Fruit fly (Drosophila melanogaster): ENCODE results near the gene Sry-beta.

Gene Sry-beta

dm6 chr3R:30083215-30083614, 43.7 kb downstream of the Sry-beta start (continued):
- no peak for TF ChIP-seq lbe (GFP tag; optimal IDR thresholded peaks at IDR 0.05)
- no peak for TF ChIP-seq GATAe (GFP tag; conservative IDR thresholded peaks at IDR 0.05)
- no peak for TF ChIP-seq Lim3 (GFP tag; IDR thresholded peaks at IDR 0.05)
- TF ChIP-seq E2f1 (GFP tag; IDR thresholded peaks at IDR 0.05), result no peak
- no peak for TF ChIP-seq br (optimal IDR thresholded peaks at IDR 0.05)
- TF ChIP-seq Dbx (GFP tag; IDR thresholded peaks at IDR 0.05), result no peak
- TF ChIP-seq CG8281 (tag; optimal IDR thresholded peaks at IDR 0.05), result no peak
- no peak for TF ChIP-seq CG30403 (GFP tag; optimal IDR thresholded peaks at IDR 0.05)
- no peak for TF ChIP-seq CG14667 (GFP tag; IDR thresholded peaks at IDR 0.05)
- no peak for TF ChIP-seq NC2α (GFP tag; optimal IDR thresholded peaks at IDR 0.05)
- TF ChIP-seq knrl (GFP tag; IDR thresholded peaks at IDR 0.05; ENCODE audit: partially characterized antibody), result no peak
- TF ChIP-seq schlank (tag; optimal IDR thresholded peaks at IDR 0.05), result no peak
- TF ChIP-seq lov (optimal IDR thresholded peaks at IDR 0.05), result no peak
- no peak for TF ChIP-seq lov (GFP tag; IDR thresholded peaks at IDR 0.05)
- no peak for TF ChIP-seq Mrtf (GFP tag; IDR thresholded peaks at IDR 0.05)
- no peak for TF ChIP-seq Ets97D (GFP tag; optimal IDR thresholded peaks at IDR 0.05)
- no peak for TF ChIP-seq mam (GFP tag; optimal IDR thresholded peaks at IDR 0.05)
- TF ChIP-seq CG9932 (GFP tag; IDR thresholded peaks at IDR 0.05), result no peak
- TF ChIP-seq ems (GFP tag; optimal IDR thresholded peaks at IDR 0.05), result no peak
- TF ChIP-seq Hr78 (GFP tag; optimal IDR thresholded peaks at IDR 0.05), result no peak
- no peak for TF ChIP-seq zen (tag; optimal IDR thresholded peaks at IDR 0.05)
- no peak for TF ChIP-seq CG13296 (GFP tag; optimal IDR thresholded peaks at IDR 0.05)
- TF ChIP-seq Max (GFP tag; optimal IDR thresholded peaks at IDR 0.05), result no peak
- no peak for TF ChIP-seq Gug (GFP tag; IDR thresholded peaks at IDR 0.05)
- TF ChIP-seq CG1792 (GFP tag; optimal IDR thresholded peaks at IDR 0.05), result no peak
- no peak for TF ChIP-seq chinmo (GFP tag; IDR thresholded peaks at IDR 0.05; ENCODE audit: partially characterized antibody)
- TF ChIP-seq grn (GFP tag; optimal IDR thresholded peaks at IDR 0.05), result no peak
- TF ChIP-seq nmo (GFP tag; optimal IDR thresholded peaks at IDR 0.05), result peak; percentile 3
- no peak for TF ChIP-seq disco-r (GFP tag; optimal IDR thresholded peaks at IDR 0.05)
- TF ChIP-seq crp (GFP tag; optimal IDR thresholded peaks at IDR 0.05), result no peak
- peak; percentile 40 for TF ChIP-seq Blimp-1 (GFP tag; optimal IDR thresholded peaks at IDR 0.05)
- TF ChIP-seq CG2889 (GFP tag; IDR thresholded peaks at IDR 0.05), result no peak
- peak; percentile 24 for TF ChIP-seq Meics (GFP tag; optimal IDR thresholded peaks at IDR 0.05)
- TF ChIP-seq HmgD (GFP tag; optimal IDR thresholded peaks at IDR 0.05), result no peak
- 0 out of 2 replicates have a peak, but pooled peaks have one; percentile 18 for TF ChIP-seq CG31224 (GFP tag; IDR thresholded peaks at IDR 0.05)
- TF ChIP-seq inv (GFP tag; IDR thresholded peaks at IDR 0.05; ENCODE audit: partially characterized antibody), result no peak
- TF ChIP-seq CG4707 (GFP tag; optimal IDR thresholded peaks at IDR 0.05), result no peak
- TF ChIP-seq CG7786 (GFP tag; optimal IDR thresholded peaks at IDR 0.05), result no peak
- no peak for TF ChIP-seq CG8478 (optimal IDR thresholded peaks at IDR 0.05)
- TF ChIP-seq HHEX (GFP tag; optimal IDR thresholded peaks at IDR 0.05), result no peak
- no peak for TF ChIP-seq CG4730 (GFP tag; IDR thresholded peaks at IDR 0.05)
- no peak for TF ChIP-seq CG10147 (GFP tag; optimal IDR thresholded peaks at IDR 0.05)
- no peak for TF ChIP-seq CG17568 (GFP tag; optimal IDR thresholded peaks at IDR 0.05)
- peak; percentile 20 for TF ChIP-seq Ssrp (tag; optimal IDR thresholded peaks at IDR 0.05)
- no peak for TF ChIP-seq sens-2 (GFP tag; IDR thresholded peaks at IDR 0.05)
- TF ChIP-seq CG6683 (GFP tag; optimal IDR thresholded peaks at IDR 0.05), result no peak
- TF ChIP-seq wor (GFP tag; IDR thresholded peaks at IDR 0.05), result no peak
- no peak for TF ChIP-seq ash1 (GFP tag; optimal IDR thresholded peaks at IDR 0.05)
- TF ChIP-seq slbo (GFP tag; IDR thresholded peaks at IDR 0.05), result peak; percentile 38; the same call in 1 of the 2 replicates
- TF ChIP-seq Bgb (GFP tag; IDR thresholded peaks at IDR 0.05; ENCODE audit: partially characterized antibody), result no peak
- TF ChIP-seq CG16813 (GFP tag; IDR thresholded peaks at IDR 0.05; ENCODE audit: partially characterized antibody), result no peak
- peak; percentile 27; the same call in 1 of the 3 replicates for TF ChIP-seq row (GFP tag; IDR thresholded peaks at IDR 0.05)

Data from whole organism, embryonic.